Worm (Caenorhabditis elegans): ENCODE data around the gene K09G1.2.

Gene K09G1.2

ce11 chrV:9549459-9549858 is 41.0 kb upstream of the K09G1.2 start, which contains the start of gene nstp-10:
nstp-10 (minus strand) TSS chrV:9549836.
- TF ChIP-seq hmg-11 (tag; optimal IDR thresholded peaks at IDR 0.05) (no peak), pha-4 (tag; optimal IDR thresholded peaks at IDR 0.05) (peak; percentile 54), nhr-25 (tag; optimal IDR thresholded peaks at IDR 0.05) (peak; percentile 22), nfya-1 (tag; optimal IDR thresholded peaks at IDR 0.05; ENCODE audit: insufficient read depth) (peak; percentile 25), nhr-23 (tag; optimal IDR thresholded peaks at IDR 0.05) (peak; percentile 18), mml-1 (tag; optimal IDR thresholded peaks at IDR 0.05) (no peak), lin-15B (tag; optimal IDR thresholded peaks at IDR 0.05) (peak; percentile 18), ceh-82 (tag; optimal IDR thresholded peaks at IDR 0.05) (no peak), snpc-4 (tag; optimal IDR thresholded peaks at IDR 0.05) (peak; percentile 24), R02D3.7 (tag; optimal IDR thresholded peaks at IDR 0.05) (no peak), elt-2 (tag; optimal IDR thresholded peaks at IDR 0.05) (peak; percentile 3)

ce11 chrV:9550313-9550712 is 40.1 kb upstream of the K09G1.2 start, which contains the start of gene ehbp-1:
ehbp-1 (plus strand) TSS chrV:9550644.
- TF ChIP-seq sea-2 (GFP tag; optimal IDR thresholded peaks at IDR 0.05): no peak
- TF ChIP-seq fkh-10 (GFP tag; optimal IDR thresholded peaks at IDR 0.05): peak; percentile 32
- TF ChIP-seq nfya-1 (tag; optimal IDR thresholded peaks at IDR 0.05; ENCODE audit: insufficient read depth): peak; percentile 34

ce11 chrV:9556668-9557067 is 33.7 kb upstream of the K09G1.2 start:
- no peak for TF ChIP-seq daf-12 (tag; optimal IDR thresholded peaks at IDR 0.05)
- no peak for TF ChIP-seq ZK546.5 (tag; optimal IDR thresholded peaks at IDR 0.05)
- TF ChIP-seq skn-1 (tag; optimal IDR thresholded peaks at IDR 0.05): no peak
- no peak for TF ChIP-seq nhr-25 (tag; optimal IDR thresholded peaks at IDR 0.05)
- TF ChIP-seq jun-1 (tag; optimal IDR thresholded peaks at IDR 0.05): no peak
- TF ChIP-seq egl-5 (tag; optimal IDR thresholded peaks at IDR 0.05): no peak

- TF ChIP-seq R02D3.7 (tag; optimal IDR thresholded peaks at IDR 0.05): no peak
- no peak for TF ChIP-seq egl-5 (tag; optimal IDR thresholded peaks at IDR 0.05)
- TF ChIP-seq tbx-2 (tag; optimal IDR thresholded peaks at IDR 0.05): peak; percentile 33
- TF ChIP-seq hmg-11 (tag; optimal IDR thresholded peaks at IDR 0.05): peak; percentile 73
- no peak for TF ChIP-seq ztf-4 (tag; optimal IDR thresholded peaks at IDR 0.05)
- peak; percentile 86 for TF ChIP-seq nfya-1 (tag; optimal IDR thresholded peaks at IDR 0.05; ENCODE audit: insufficient read depth)
- TF ChIP-seq lin-15B (tag; optimal IDR thresholded peaks at IDR 0.05): peak; percentile 43
- peak; percentile 73 for TF ChIP-seq lin-39 (tag; optimal IDR thresholded peaks at IDR 0.05)
- TF ChIP-seq ceh-16 (tag; optimal IDR thresholded peaks at IDR 0.05): no peak
- peak; percentile 61 for TF ChIP-seq ceh-28 (tag; optimal IDR thresholded peaks at IDR 0.05)
- TF ChIP-seq snpc-4 (tag; optimal IDR thresholded peaks at IDR 0.05): peak; percentile 24
- peak; percentile 16 for TF ChIP-seq unc-62 (GFP tag; optimal IDR thresholded peaks at IDR 0.05)
- TF ChIP-seq lsy-12 (tag; optimal IDR thresholded peaks at IDR 0.05): no peak
- TF ChIP-seq nhr-43 (tag; optimal IDR thresholded peaks at IDR 0.05; ENCODE audit: poor library complexity, severe bottlenecking): no peak
- TF ChIP-seq nhr-67 (tag; optimal IDR thresholded peaks at IDR 0.05): no peak
- TF ChIP-seq ceh-9 (tag; optimal IDR thresholded peaks at IDR 0.05): no peak
- no peak for TF ChIP-seq nhr-237 (tag; optimal IDR thresholded peaks at IDR 0.05)
- peak; percentile 35 for TF ChIP-seq skn-1 (tag; optimal IDR thresholded peaks at IDR 0.05)
- TF ChIP-seq elt-3 (tag; optimal IDR thresholded peaks at IDR 0.05): no peak
- TF ChIP-seq fkh-10 (GFP tag; optimal IDR thresholded peaks at IDR 0.05): peak; percentile 80
- peak; percentile 43 for TF ChIP-seq sea-2 (GFP tag; optimal IDR thresholded peaks at IDR 0.05)
- peak; percentile 45 for TF ChIP-seq mdl-1 (tag; optimal IDR thresholded peaks at IDR 0.05)
- no peak for TF ChIP-seq aly-2 (tag; optimal IDR thresholded peaks at IDR 0.05)
Observed at ce11 chrV:9561624-9562179, 28.7 kb upstream of the K09G1.2 start, which contains the start of gene rgef-1. rgef-1 (minus strand) TSS chrV:9561674.

- TF ChIP-seq fkh-10 (GFP tag; optimal IDR thresholded peaks at IDR 0.05): peak; percentile 66
- no peak for TF ChIP-seq daf-12 (tag; optimal IDR thresholded peaks at IDR 0.05)
- TF ChIP-seq nhr-28 (tag; optimal IDR thresholded peaks at IDR 0.05): no peak
- TF ChIP-seq fos-1 (tag; optimal IDR thresholded peaks at IDR 0.05): no peak
- TF ChIP-seq ceh-16 (tag; optimal IDR thresholded peaks at IDR 0.05): no peak
- TF ChIP-seq nhr-23 (tag; optimal IDR thresholded peaks at IDR 0.05): no peak
- no peak for TF ChIP-seq sea-2 (GFP tag; optimal IDR thresholded peaks at IDR 0.05)
- TF ChIP-seq ztf-4 (tag; optimal IDR thresholded peaks at IDR 0.05): no peak
- no peak for TF ChIP-seq eor-1 (tag; optimal IDR thresholded peaks at IDR 0.05)
- no peak for TF ChIP-seq elt-3 (tag; optimal IDR thresholded peaks at IDR 0.05)
- no peak for TF ChIP-seq nhr-67 (tag; optimal IDR thresholded peaks at IDR 0.05)
- no peak for TF ChIP-seq lsy-12 (tag; optimal IDR thresholded peaks at IDR 0.05)
- no peak for TF ChIP-seq aly-2 (tag; optimal IDR thresholded peaks at IDR 0.05)
- peak; percentile 25 for TF ChIP-seq nfya-1 (tag; optimal IDR thresholded peaks at IDR 0.05; ENCODE audit: insufficient read depth)
Observed at ce11 chrV:9563585-9563984, 26.8 kb upstream of the K09G1.2 start.

Measured in whole organism, L3 larva.